Fruit fly (Drosophila melanogaster): ENCODE data around the gene wls.

DNA sequence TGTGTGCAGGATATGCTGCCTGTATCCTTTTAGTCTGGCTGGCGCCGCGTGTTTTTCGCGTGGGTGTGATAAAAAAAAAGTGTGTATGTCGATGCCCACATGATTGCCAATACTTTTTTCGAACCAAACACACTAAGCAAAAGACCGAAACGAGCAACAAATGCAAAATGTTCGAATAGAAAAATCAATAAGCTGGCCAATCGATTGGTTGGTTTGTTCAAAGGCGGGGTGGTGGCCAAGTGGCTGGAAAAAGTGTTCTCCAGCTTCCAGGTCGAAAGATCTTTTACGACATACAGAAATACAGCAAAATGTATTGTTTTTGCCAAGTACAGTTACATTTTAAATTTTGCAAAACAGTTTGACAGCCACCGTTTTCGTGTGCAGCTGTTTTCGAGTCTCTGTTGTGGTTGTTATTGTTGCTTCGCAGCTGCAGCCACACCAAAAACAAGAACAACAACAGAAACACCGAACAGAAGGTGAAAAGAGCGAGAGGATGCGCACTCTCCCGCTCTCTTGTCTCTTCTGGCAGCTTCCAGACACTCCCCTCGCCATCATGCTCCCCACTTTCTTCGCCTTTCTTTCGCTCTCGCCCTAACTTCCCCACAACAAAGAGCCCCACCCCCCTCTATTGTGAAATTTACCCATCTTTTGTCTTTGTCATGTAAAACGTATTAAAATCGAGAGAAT lies 45.7 kb downstream of the wls start:
- TF ChIP-seq cnc (optimal IDR thresholded peaks at IDR 0.05) = no peak
- no peak for TF ChIP-seq CG14711 (tag; optimal IDR thresholded peaks at IDR 0.05)
- TF ChIP-seq CG12768 (GFP tag; optimal IDR thresholded peaks at IDR 0.05) = no peak
- no peak for TF ChIP-seq Crg-1 (GFP tag; optimal IDR thresholded peaks at IDR 0.05)
- peak; percentile 24 for TF ChIP-seq ovo (GFP tag; optimal IDR thresholded peaks at IDR 0.05)
